Fruit fly (Drosophila melanogaster): Measurements from ENCODE around the gene Prtl99C.

DNA sequence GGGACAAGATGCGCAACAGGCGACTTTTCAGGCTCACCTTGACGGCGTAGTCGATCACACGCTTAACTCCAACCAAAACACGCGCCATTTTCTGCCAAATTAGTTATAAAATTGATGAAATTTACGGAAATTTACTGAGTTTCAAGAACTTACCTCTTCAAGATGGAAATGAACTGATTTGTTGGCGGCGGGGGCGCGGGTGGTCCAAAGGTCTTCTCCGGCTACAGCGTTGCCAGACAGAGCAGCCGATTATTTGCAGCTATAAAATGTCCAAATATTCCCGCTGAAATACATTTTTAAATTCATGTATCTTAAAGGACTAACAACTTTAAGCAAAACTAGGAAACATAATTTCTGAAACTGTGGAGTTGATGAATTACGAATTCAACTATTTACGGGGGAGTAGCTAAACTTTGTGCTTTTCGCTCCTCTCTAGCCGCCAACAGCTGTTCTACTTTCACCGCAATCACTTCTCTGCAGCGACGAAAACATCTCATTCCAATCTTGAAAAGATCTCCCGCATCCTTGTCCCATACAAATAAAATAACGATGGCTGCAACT lies 32.9 kb upstream of the Prtl99C start, which contains the start of the genes Etfb and CG7789:
- TF ChIP-seq gl (tag; optimal IDR thresholded peaks at IDR 0.05) (peak; percentile 97), EcR (GFP tag; optimal IDR thresholded peaks at IDR 0.05) (no peak), CG17806 (tag; optimal IDR thresholded peaks at IDR 0.05) (peak; percentile 69), CG9948 (tag; optimal IDR thresholded peaks at IDR 0.05) (peak; percentile 71), CG12605 (GFP tag; IDR thresholded peaks at IDR 0.05) (peak; percentile 93), CG34367 (tag; optimal IDR thresholded peaks at IDR 0.05) (peak; percentile 93), CG4496 (GFP tag; IDR thresholded peaks at IDR 0.05) (peak; percentile 96), CG15710 (tag; optimal IDR thresholded peaks at IDR 0.05) (peak; percentile 92), CG14655 (GFP tag; optimal IDR thresholded peaks at IDR 0.05) (peak; percentile 95), CG10348 (GFP tag; IDR thresholded peaks at IDR 0.05) (peak; percentile 61)

Data from whole organism, pupa.